Worm (Caenorhabditis elegans): ENCODE results near the gene clec-230.

DNA sequence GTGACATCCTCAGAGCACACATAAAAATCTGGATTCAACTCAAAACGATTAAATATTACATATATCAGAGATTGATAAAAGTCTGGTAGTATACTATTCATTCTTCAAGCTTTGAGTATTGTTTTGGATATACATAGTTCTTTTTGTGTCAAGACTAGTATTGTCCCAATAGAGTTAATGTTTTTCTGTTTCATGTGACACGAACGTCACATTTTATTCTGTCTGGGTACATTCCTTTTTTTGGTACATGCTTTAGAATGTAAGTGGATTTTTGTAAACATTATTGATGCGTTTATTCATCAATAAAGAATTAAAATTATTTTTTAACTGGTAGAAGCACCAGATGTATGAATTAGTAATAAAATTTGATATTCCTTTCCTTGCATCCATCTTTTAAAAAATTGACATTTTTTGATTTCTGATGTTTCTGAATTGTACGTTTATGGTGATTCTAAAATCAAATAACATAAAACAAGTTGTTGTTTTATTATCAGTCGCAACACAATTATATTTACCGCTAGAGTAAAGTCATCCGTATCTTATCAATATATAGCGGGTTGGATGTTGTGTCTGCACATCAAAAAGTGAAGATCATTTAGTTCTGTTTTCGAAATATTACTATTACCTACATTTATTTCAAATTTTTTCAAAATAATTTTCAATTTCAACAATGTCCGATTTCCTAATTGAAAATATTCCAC lies 33.0 kb downstream of the clec-230 start, which contains the start of the genes srt-22 and nhr-246:
- TF ChIP-seq flt-1 (GFP tag; IDR thresholded peaks at IDR 0.05) (no peak), ref-1 (GFP tag; conservative IDR thresholded peaks at IDR 0.05) (no peak), cog-1 (tag; optimal IDR thresholded peaks at IDR 0.05) (no peak), ztf-29 (GFP tag; IDR thresholded peaks at IDR 0.05) (no peak), med-1 (GFP tag; optimal IDR thresholded peaks at IDR 0.05; ENCODE audit: insufficient read depth) (no peak), klf-2 (GFP tag; conservative IDR thresholded peaks at IDR 0.05) (no peak), tab-1 (GFP tag; IDR thresholded peaks at IDR 0.05) (no peak)
